Worm (Caenorhabditis elegans) whole organism, L2 larva: ENCODE results near the gene F09C8.2.

Experiments
- C34F6.9 ChIP-seq: fragments of 150-350 bp; optimal IDR thresholded peaks from 2 replicates; lab custom pipeline; 2014; ENCODE audit warnings: missing biosample characterization, missing genetic modification characterization
- F13H6.1 ChIP-seq: sonication (generic microtip); optimal IDR thresholded peaks from 2 replicates; lab custom pipeline; 2016; ENCODE audit warnings: missing genetic modification characterization, missing compliant biosample characterization
- R02D3.7 ChIP-seq: fragments of 150-350 bp; optimal IDR thresholded peaks from 2 replicates; lab custom pipeline; 2014; ENCODE audit warnings: missing biosample characterization, missing genetic modification characterization
- Y55F3AM.14 ChIP-seq: fragments of 200-800 bp; sonication (Bioruptor generic); optimal IDR thresholded peaks from 2 replicates; lab custom pipeline; 2018; ENCODE audit warnings: mild to moderate bottlenecking, missing genetic modification characterization, missing compliant biosample characterization
- alr-1 ChIP-seq: fragments of 150-350 bp; optimal IDR thresholded peaks from 2 replicates; lab custom pipeline; 2014; ENCODE audit warnings: missing biosample characterization, missing genetic modification characterization
- aly-2 ChIP-seq: fragments of 150-350 bp; optimal IDR thresholded peaks from 2 replicates; lab custom pipeline; 2014; ENCODE audit warnings: missing biosample characterization, missing genetic modification characterization
- ama-1 ChIP-seq: fragments of 150-350 bp; optimal IDR thresholded peaks from 2 replicates; lab custom pipeline; 2018; ENCODE audit warnings: inconsistent platforms
- blmp-1 ChIP-seq: sonication (generic microtip); optimal IDR thresholded peaks from 2 replicates; lab custom pipeline; 2017; ENCODE audit warnings: missing genetic modification characterization, mild to moderate bottlenecking, missing compliant biosample characterization, antibody characterized with exemption, moderate library complexity; ENCODE audit not compliant: insufficient read depth
- ceh-16 ChIP-seq: fragments of 150-350 bp; optimal IDR thresholded peaks from 2 replicates; lab custom pipeline; 2014; ENCODE audit warnings: missing biosample characterization, missing genetic modification characterization
- ceh-82 ChIP-seq: fragments of 150-350 bp; optimal IDR thresholded peaks from 2 replicates; lab custom pipeline; 2014; ENCODE audit warnings: missing biosample characterization, missing genetic modification characterization
- crh-2 ChIP-seq: sonication (generic microtip); optimal IDR thresholded peaks from 2 replicates; lab custom pipeline; 2017; ENCODE audit warnings: missing biosample characterization, missing genetic modification characterization
- egl-27 ChIP-seq: sonication (generic microtip); optimal IDR thresholded peaks from 3 replicates; lab custom pipeline; 2017; ENCODE audit warnings: missing biosample characterization, missing genetic modification reagents, missing genetic modification characterization
- elt-1 ChIP-seq: fragments of 150-350 bp; optimal IDR thresholded peaks from 2 replicates; lab custom pipeline; 2014; ENCODE audit warnings: missing biosample characterization, missing genetic modification characterization
- elt-3 ChIP-seq: sonication (generic microtip); optimal IDR thresholded peaks from 2 replicates; lab custom pipeline; 2017; ENCODE audit warnings: missing biosample characterization, missing genetic modification characterization
- gmeb-1 ChIP-seq: fragments of 150-350 bp; optimal IDR thresholded peaks from 2 replicates; lab custom pipeline; 2014; ENCODE audit warnings: missing biosample characterization, missing genetic modification characterization
- lin-11 ChIP-seq: fragments of 150-350 bp; sonication (generic microtip); optimal IDR thresholded peaks from 2 replicates; lab custom pipeline; 2014; ENCODE audit warnings: missing biosample characterization, missing genetic modification characterization, inconsistent platforms, mixed read lengths
- lin-13 ChIP-seq: fragments of 150-350 bp; optimal IDR thresholded peaks from 2 replicates; lab custom pipeline; 2014; ENCODE audit warnings: missing biosample characterization, missing genetic modification reagents, missing genetic modification characterization
- lin-39 ChIP-seq: fragments of 150-350 bp; optimal IDR thresholded peaks from 2 replicates; lab custom pipeline; 2014; ENCODE audit warnings: missing biosample characterization, missing genetic modification reagents, missing genetic modification characterization
- lsy-2 ChIP-seq, 2 experiments: fragments of 150-350 bp in 1 of 2; sonication (generic microtip) in 1 of 2; optimal IDR thresholded peaks; 2 replicates each; lab custom pipeline; 2014 to 2017; ENCODE audit warnings: missing biosample characterization in 2 of 2, missing genetic modification characterization in 2 of 2
- mab-5 ChIP-seq: fragments of 150-350 bp; optimal IDR thresholded peaks from 2 replicates; lab custom pipeline; 2014; ENCODE audit warnings: missing biosample characterization, missing genetic modification characterization
- mdl-1 ChIP-seq, 2 experiments: fragments of 150-350 bp in 1 of 2; sonication (generic microtip) in 1 of 2; optimal IDR thresholded peaks; 2 replicates each; lab custom pipeline; 2017; ENCODE audit warnings: missing biosample characterization in 2 of 2, missing genetic modification characterization in 2 of 2
- nhr-10 ChIP-seq: sonication (generic microtip); optimal IDR thresholded peaks from 2 replicates; lab custom pipeline; 2017; ENCODE audit warnings: missing biosample characterization, missing genetic modification characterization
- nhr-11 ChIP-seq: fragments of 150-350 bp; optimal IDR thresholded peaks from 2 replicates; lab custom pipeline; 2014; ENCODE audit warnings: missing biosample characterization, missing genetic modification characterization
- nhr-12 ChIP-seq: fragments of 150-350 bp; optimal IDR thresholded peaks from 2 replicates; lab custom pipeline; 2014; ENCODE audit warnings: missing biosample characterization, missing genetic modification characterization
- nhr-129 ChIP-seq: fragments of 150-350 bp; optimal IDR thresholded peaks from 2 replicates; lab custom pipeline; 2014; ENCODE audit warnings: missing biosample characterization, missing genetic modification characterization
- nhr-21 ChIP-seq: fragments of 150-350 bp; optimal IDR thresholded peaks from 2 replicates; lab custom pipeline; 2014; ENCODE audit warnings: missing biosample characterization, missing genetic modification characterization
- nhr-23 ChIP-seq: fragments of 150-350 bp; optimal IDR thresholded peaks from 2 replicates; lab custom pipeline; 2014; ENCODE audit warnings: missing biosample characterization, missing genetic modification reagents, missing genetic modification characterization
- nhr-237 ChIP-seq: fragments of 150-350 bp; optimal IDR thresholded peaks from 2 replicates; lab custom pipeline; 2014; ENCODE audit warnings: missing biosample characterization, missing genetic modification characterization
- nhr-25 ChIP-seq: fragments of 150-350 bp; sonication (generic microtip); optimal IDR thresholded peaks from 3 replicates; lab custom pipeline; 2014; ENCODE audit warnings: missing biosample characterization, missing genetic modification characterization
- nhr-6 ChIP-seq: fragments of 150-350 bp; optimal IDR thresholded peaks from 2 replicates; lab custom pipeline; 2014; ENCODE audit warnings: missing biosample characterization, missing genetic modification characterization
- nhr-77 ChIP-seq: fragments of 150-350 bp; optimal IDR thresholded peaks from 2 replicates; lab custom pipeline; 2014; ENCODE audit warnings: missing biosample characterization, missing genetic modification characterization
- peb-1 ChIP-seq: fragments of 150-350 bp; optimal IDR thresholded peaks from 2 replicates; lab custom pipeline; 2014; ENCODE audit warnings: missing biosample characterization, missing genetic modification characterization
- sem-4 ChIP-seq: fragments of 150-350 bp; optimal IDR thresholded peaks from 2 replicates; lab custom pipeline; 2014; ENCODE audit warnings: missing biosample characterization, missing genetic modification reagents, missing genetic modification characterization
- skn-1 ChIP-seq: sonication (generic microtip); optimal IDR thresholded peaks from 2 replicates; lab custom pipeline; 2017; ENCODE audit warnings: missing biosample characterization, missing genetic modification characterization
- sma-9 ChIP-seq, 2 experiments: fragments of 150-350 bp in 1 of 2; sonication (generic microtip) in 1 of 2; optimal IDR thresholded peaks; 2 replicates each; lab custom pipeline; 2014 to 2016; ENCODE audit warnings: missing genetic modification characterization in 2 of 2, mild to moderate bottlenecking in 1 of 2, missing biosample characterization in 1 of 2, missing compliant biosample characterization in 1 of 2, missing genetic modification reagents in 1 of 2, moderate library complexity in 1 of 2
- snpc-4 ChIP-seq: fragments of 150-350 bp; optimal IDR thresholded peaks from 2 replicates; lab custom pipeline; 2014; ENCODE audit warnings: missing biosample characterization, missing genetic modification characterization
- unc-55 ChIP-seq: fragments of 150-350 bp; sonication (generic microtip); optimal IDR thresholded peaks from 3 replicates; lab custom pipeline; 2014; ENCODE audit warnings: missing biosample characterization, missing genetic modification reagents, missing genetic modification characterization
- unc-62 ChIP-seq: fragments of 150-350 bp; optimal IDR thresholded peaks from 2 replicates; lab custom pipeline; 2014; ENCODE audit warnings: missing biosample characterization, missing genetic modification reagents, missing genetic modification characterization
- zag-1 ChIP-seq: fragments of 150-350 bp; optimal IDR thresholded peaks from 2 replicates; lab custom pipeline; 2014; ENCODE audit warnings: missing biosample characterization, missing genetic modification characterization
- ztf-11 ChIP-seq: sonication (generic microtip); optimal IDR thresholded peaks from 2 replicates; lab custom pipeline; 2017; ENCODE audit warnings: missing biosample characterization, missing genetic modification characterization

The F09C8.2 gene

DNA sequence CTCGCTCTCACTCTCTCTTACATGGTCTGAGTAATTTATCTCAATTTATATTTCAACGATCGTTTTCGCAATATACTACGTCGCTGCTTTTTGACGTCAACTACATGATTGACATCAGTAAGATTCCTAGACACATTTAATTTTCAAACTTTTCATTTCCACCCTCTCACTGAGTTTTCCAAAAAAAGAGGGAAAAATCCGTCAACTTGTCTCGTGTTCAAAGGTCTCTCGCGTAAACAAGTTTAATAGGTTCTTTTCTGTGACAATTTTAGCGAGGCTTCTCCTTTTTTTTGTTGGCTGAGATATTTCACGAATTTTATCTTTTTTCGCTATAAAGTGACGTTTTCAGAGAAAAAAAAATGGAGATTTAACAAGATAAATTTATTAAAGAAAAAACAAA lies 32.8 kb downstream of the F09C8.2 start:
- TF ChIP-seq sem-4 (tag; lab: Kevin White, UChicago) = no peak
- TF ChIP-seq ceh-82 = no peak
- TF ChIP-seq skn-1 (tag; lab: Kevin White, UChicago) = no peak
- TF ChIP-seq nhr-77 (tag; lab: Kevin White, UChicago) = no peak
- TF ChIP-seq alr-1 (tag; lab: Kevin White, UChicago) = no peak
- no peak for TF ChIP-seq nhr-11 (tag; lab: Kevin White, UChicago)
- no peak for TF ChIP-seq ama-1 (lab: Kevin White, UChicago)
- TF ChIP-seq mab-5 (tag; lab: Kevin White, UChicago) = no peak
- TF ChIP-seq nhr-10 = no peak

DNA sequence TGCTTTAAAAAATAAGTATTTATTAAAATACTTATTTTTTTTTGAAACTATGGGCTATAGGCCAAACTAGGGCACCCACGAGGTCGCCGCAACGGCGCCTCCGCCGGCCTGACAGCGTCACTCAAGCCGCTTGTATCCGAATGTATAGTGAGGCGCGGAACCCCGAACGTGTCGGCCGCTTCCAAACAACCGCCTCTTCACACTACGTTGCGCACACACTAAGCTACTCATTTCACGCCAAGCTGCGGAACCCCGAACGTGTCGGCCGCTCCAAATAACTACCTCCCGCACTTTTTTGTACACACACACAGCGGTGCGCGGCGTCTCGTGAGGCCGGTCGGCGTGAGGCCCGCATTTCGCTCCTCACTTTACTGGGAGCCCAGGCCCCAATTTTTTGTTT lies 33.9 kb downstream of the F09C8.2 start:
- TF ChIP-seq nhr-77 (tag; lab: Kevin White, UChicago) (no peak), snpc-4 (tag; lab: Kevin White, UChicago) (peak; percentile 73), gmeb-1 (tag; lab: Kevin White, UChicago) (no peak)
- TF ChIP-seq, all 48 proteins: peak for 1

ce11 chrX:16105863-16106262 lies 41.0 kb downstream of the F09C8.2 start:
- no peak for TF ChIP-seq peb-1
- TF ChIP-seq mdl-1 (tag; optimal IDR thresholded peaks at IDR 0.05; lab: Kevin White, UChicago) = no peak
- no peak for TF ChIP-seq gmeb-1 (tag; lab: Kevin White, UChicago)
- no peak for TF ChIP-seq nhr-6 (tag; lab: Kevin White, UChicago)
- no peak for TF ChIP-seq ztf-11 (tag; lab: Kevin White, UChicago)
- TF ChIP-seq sem-4 (tag; lab: Kevin White, UChicago) = no peak
- no peak for TF ChIP-seq aly-2
- TF ChIP-seq nhr-129 (tag; lab: Kevin White, UChicago) = no peak
- no peak for TF ChIP-seq F13H6.1
- TF ChIP-seq, all 48 proteins: peak for 0

- TF ChIP-seq lin-13 (GFP tag; lab: Kevin White, UChicago) (no peak), alr-1 (tag; lab: Kevin White, UChicago) (no peak), lin-11 (no peak), ceh-82 (no peak), aly-2 (no peak), elt-1 (no peak), lin-39 (tag; lab: Kevin White, UChicago) (no peak), nhr-237 (tag; lab: Kevin White, UChicago) (no peak), zag-1 (tag; lab: Kevin White, UChicago) (no peak), nhr-6 (tag; lab: Kevin White, UChicago) (no peak), gmeb-1 (tag; lab: Kevin White, UChicago) (no peak), ama-1 (lab: Kevin White, UChicago) (no peak)
Observed at ce11 chrX:16103396-16103795, 43.4 kb downstream of the F09C8.2 start, which contains the start of gene ZK1073.2. Gene ZK1073.2 (plus strand): TSS chrX:16103696.

- no peak for TF ChIP-seq nhr-12 (tag; lab: Kevin White, UChicago)
- peak; percentile 22 for TF ChIP-seq snpc-4 (tag; lab: Kevin White, UChicago)
Observed at ce11 chrX:16099251-16099650, 47.6 kb downstream of the F09C8.2 start.

DNA sequence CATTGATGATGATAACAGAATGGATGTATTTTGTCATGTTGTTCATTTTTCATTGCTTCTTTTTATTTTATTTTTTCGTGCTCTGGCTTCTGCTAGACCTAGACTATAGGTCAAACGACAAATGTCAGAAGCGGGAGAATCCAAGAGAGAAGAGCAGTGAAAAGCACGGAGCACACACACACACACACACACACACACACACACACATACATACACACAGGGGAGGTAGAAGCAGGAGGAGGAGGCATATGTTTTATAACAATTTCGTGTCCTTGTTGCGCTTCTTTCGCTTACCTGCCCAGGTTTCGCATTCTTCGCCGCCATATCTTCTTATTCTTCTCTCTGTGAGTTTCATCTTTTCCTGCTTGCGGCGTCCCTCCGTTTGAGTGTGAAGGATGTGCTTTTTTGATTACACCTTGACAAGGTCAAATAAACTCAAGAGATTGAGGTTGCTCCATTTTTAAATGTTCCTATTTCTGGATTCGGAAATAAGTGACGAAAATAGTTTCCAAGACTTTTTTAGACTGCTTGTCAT lies 48.7 kb downstream of the F09C8.2 start:
- TF ChIP-seq R02D3.7 (no peak), ama-1 (lab: Kevin White, UChicago) (no peak), elt-1 (no peak), blmp-1 (tag; lab: Kevin White, UChicago) (no peak), nhr-21 (tag; lab: Kevin White, UChicago) (no peak), nhr-11 (tag; lab: Kevin White, UChicago) (no peak), nhr-237 (tag; lab: Kevin White, UChicago) (no peak), egl-27 (tag; lab: Kevin White, UChicago) (no peak), peb-1 (no peak), gmeb-1 (tag; lab: Kevin White, UChicago) (no peak), nhr-23 (tag; lab: Kevin White, UChicago) (no peak), lin-13 (GFP tag; lab: Kevin White, UChicago) (no peak), aly-2 (no peak), crh-2 (tag; lab: Kevin White, UChicago) (no peak), F13H6.1 (peak; percentile 57), zag-1 (tag; lab: Kevin White, UChicago) (no peak), Y55F3AM.14 (no peak), ztf-11 (tag; lab: Kevin White, UChicago) (no peak), unc-55 (GFP tag; lab: Kevin White, UChicago) (no peak), ceh-16 (tag; lab: Kevin White, UChicago) (no peak), unc-62 (GFP tag; lab: Kevin White, UChicago) (no peak), ceh-82 (no peak), lsy-2 (tag; optimal IDR thresholded peaks at IDR 0.05; lab: Kevin White, UChicago) (peak in 1 of 2 experiments; percentile 17), nhr-25 (tag; lab: Kevin White, UChicago) (no peak), sma-9 (GFP tag; optimal IDR thresholded peaks at IDR 0.05; lab: Kevin White, UChicago) (peak; percentile 39), sma-9 (tag; optimal IDR thresholded peaks at IDR 0.05; lab: Kevin White, UChicago) (no peak), nhr-129 (tag; lab: Kevin White, UChicago) (peak; percentile 63), C34F6.9 (tag; lab: Kevin White, UChicago) (no peak), elt-3 (tag; lab: Kevin White, UChicago) (no peak)
